Worm (Caenorhabditis elegans): ENCODE measurements around the gene F01D4.8.

- TF ChIP-seq hmg-4 (GFP tag; optimal IDR thresholded peaks at IDR 0.05) (no peak), tra-4 (tag; optimal IDR thresholded peaks at IDR 0.05) (no peak), ama-1 (optimal IDR thresholded peaks at IDR 0.05) (no peak), F13C5.2 (tag; optimal IDR thresholded peaks at IDR 0.05) (no peak), hmbx-1 (tag; optimal IDR thresholded peaks at IDR 0.05) (no peak), ets-7 (tag; optimal IDR thresholded peaks at IDR 0.05) (no peak), pes-1 (GFP tag; IDR thresholded peaks at IDR 0.05) (no peak), tbx-37 (GFP tag; conservative IDR thresholded peaks at IDR 0.05) (no peak), tbx-11 (GFP tag; IDR thresholded peaks at IDR 0.05) (no peak)
Observed at ce11 chrIV:10417781-10418180, 35.1 kb downstream of the F01D4.8 start, which contains the start of gene F13B12.6.
